Worm (Caenorhabditis elegans) whole organism, L4 larva: ENCODE data around the gene cest-13.

Source experiments
- Y5F2A.4 ChIP-seq: fragments of 200-800 bp; sonication (Bioruptor generic); optimal IDR thresholded peaks from 2 replicates; lab custom pipeline; 2018; ENCODE audit warnings: mild to moderate bottlenecking, missing genetic modification characterization, missing compliant biosample characterization
- nhr-25 ChIP-seq: sonication (generic microtip); optimal IDR thresholded peaks from 2 replicates; lab custom pipeline; 2017; ENCODE audit warnings: missing genetic modification characterization, mild to moderate bottlenecking, missing compliant biosample characterization, antibody characterized with exemption, moderate library complexity, borderline replicate concordance; ENCODE audit not compliant: insufficient read depth
- nhr-28 ChIP-seq: fragments of 150-350 bp; optimal IDR thresholded peaks from 2 replicates; lab custom pipeline; 2014; ENCODE audit warnings: missing biosample characterization, missing genetic modification characterization
- zag-1 ChIP-seq: fragments of 150-350 bp; optimal IDR thresholded peaks from 2 replicates; lab custom pipeline; 2014; ENCODE audit warnings: missing biosample characterization, missing genetic modification characterization

DNA sequence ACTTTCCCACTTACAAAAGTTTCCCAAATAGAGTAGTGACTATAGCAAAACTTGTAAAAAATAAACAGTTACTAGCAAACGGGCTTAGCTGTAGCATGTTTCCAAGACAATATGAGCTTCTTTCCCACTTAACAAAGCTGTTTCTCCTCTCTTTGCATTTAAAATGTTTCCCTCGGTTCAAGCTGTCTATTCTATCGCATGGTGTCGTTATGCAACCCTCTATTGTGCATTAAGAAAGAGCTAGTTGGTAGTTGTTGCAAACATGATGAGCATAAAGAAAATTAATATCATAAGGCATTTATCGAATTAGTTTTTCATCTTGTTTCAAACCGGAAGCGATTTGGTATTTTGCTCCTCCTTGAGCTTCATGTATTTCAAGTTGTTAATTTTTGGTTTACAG, 37.2 kb upstream of the cest-13 start, which contains the start of gene poml-1:
- no peak for TF ChIP-seq zag-1 (tag; lab: Kevin White, UChicago)
- no peak for TF ChIP-seq nhr-28
- TF ChIP-seq nhr-25 (tag; lab: Kevin White, UChicago), result no peak
- TF ChIP-seq Y5F2A.4 (GFP tag; lab: Kevin White, UChicago), result no peak
